Worm (Caenorhabditis elegans): ENCODE measurements around the gene ttr-26.

DNA sequence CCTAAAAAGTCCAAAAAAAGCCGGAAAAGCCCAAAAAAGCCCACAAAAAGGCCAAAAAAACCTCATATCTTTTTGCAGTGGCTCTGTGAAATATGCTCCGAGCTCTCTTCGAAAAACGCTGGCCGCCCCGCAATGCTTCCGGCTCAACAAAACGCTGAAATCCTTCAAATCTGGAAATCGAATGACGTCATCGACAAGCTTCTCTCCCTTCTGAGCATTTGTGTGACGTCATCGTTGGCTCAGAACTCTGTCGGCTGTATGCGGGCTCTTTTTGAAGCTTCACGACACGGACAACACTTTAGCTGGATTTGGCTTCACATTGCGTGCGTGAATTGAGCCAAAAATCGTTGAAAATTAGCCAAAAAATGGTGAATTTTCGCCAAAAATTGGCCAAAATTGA, 24.1 kb downstream of the ttr-26 start:
- no peak for TF ChIP-seq jun-1 (tag; optimal IDR thresholded peaks at IDR 0.05)
- TF ChIP-seq lir-3 (tag; optimal IDR thresholded peaks at IDR 0.05; ENCODE audit: poor library complexity), result no peak
- no peak for TF ChIP-seq nhr-76 (tag; optimal IDR thresholded peaks at IDR 0.05)
- no peak for TF ChIP-seq zag-1 (tag; optimal IDR thresholded peaks at IDR 0.05)
- no peak for TF ChIP-seq lsy-2 (tag; optimal IDR thresholded peaks at IDR 0.05)

Data from whole organism, L1 larva.